Worm (Caenorhabditis elegans): ENCODE measurements around the gene D1086.1.

D1086.1 gene

ce11 chrV:14130226-14130625 lies 31.6 kb downstream of the D1086.1 start:
- TF ChIP-seq F52B5.7 (tag; optimal IDR thresholded peaks at IDR 0.05), result no peak

ce11 chrV:14133002-14133763 lies 34.5 kb downstream of the D1086.1 start:
- TF ChIP-seq hmg-1.2 (GFP tag; IDR thresholded peaks at IDR 0.05) (0 out of 2 replicates have a peak, but pooled peaks have one; percentile 17), Y95B8A.8 (GFP tag; IDR thresholded peaks at IDR 0.05) (no peak), mes-4 (tag; optimal IDR thresholded peaks at IDR 0.05) (no peak), sea-2 (GFP tag; IDR thresholded peaks at IDR 0.05) (no peak), B0035.1 (tag; optimal IDR thresholded peaks at IDR 0.05) (no peak), xnd-1 (tag; optimal IDR thresholded peaks at IDR 0.05) (no peak), nhr-90 (tag; optimal IDR thresholded peaks at IDR 0.05) (no peak), athp-1 (tag; optimal IDR thresholded peaks at IDR 0.05) (no peak), Y67H2A.10 (GFP tag; conservative IDR thresholded peaks at IDR 0.05) (no peak), dpl-1 (GFP tag; optimal IDR thresholded peaks at IDR 0.05) (peak; percentile 4), rpc-1 (optimal IDR thresholded peaks at IDR 0.05) (no peak), rpc-1 (tag; optimal IDR thresholded peaks at IDR 0.05) (no peak), tlf-1 (GFP tag; optimal IDR thresholded peaks at IDR 0.05) (no peak), C06A6.2 (GFP tag; conservative IDR thresholded peaks at IDR 0.05) (no peak), lag-1 (GFP tag; IDR thresholded peaks at IDR 0.05) (no peak), T26A5.8 (tag; optimal IDR thresholded peaks at IDR 0.05) (no peak), nfyb-1 (GFP tag; IDR thresholded peaks at IDR 0.05) (no peak), F57C9.4 (tag; optimal IDR thresholded peaks at IDR 0.05) (no peak), aptf-2 (GFP tag; conservative IDR thresholded peaks at IDR 0.05) (no peak), lin-40 (tag; optimal IDR thresholded peaks at IDR 0.05) (no peak), nfya-1 (tag; optimal IDR thresholded peaks at IDR 0.05; ENCODE audit: borderline replicate concordance, insufficient read depth) (no peak), dpff-1 (tag; optimal IDR thresholded peaks at IDR 0.05) (no peak), lsl-1 (GFP tag; optimal IDR thresholded peaks at IDR 0.05) (peak; percentile 17), him-1 (tag; optimal IDR thresholded peaks at IDR 0.05) (no peak), lin-54 (GFP tag; optimal IDR thresholded peaks at IDR 0.05) (peak; percentile 65)

ce11 chrV:14134757-14135441 lies 36.2 kb downstream of the D1086.1 start:
- TF ChIP-seq ccch-3 (GFP tag; optimal IDR thresholded peaks at IDR 0.05) (no peak), nhr-80 (tag; optimal IDR thresholded peaks at IDR 0.05) (peak; percentile 39), hlh-26 (GFP tag; conservative IDR thresholded peaks at IDR 0.05) (no peak)

DNA sequence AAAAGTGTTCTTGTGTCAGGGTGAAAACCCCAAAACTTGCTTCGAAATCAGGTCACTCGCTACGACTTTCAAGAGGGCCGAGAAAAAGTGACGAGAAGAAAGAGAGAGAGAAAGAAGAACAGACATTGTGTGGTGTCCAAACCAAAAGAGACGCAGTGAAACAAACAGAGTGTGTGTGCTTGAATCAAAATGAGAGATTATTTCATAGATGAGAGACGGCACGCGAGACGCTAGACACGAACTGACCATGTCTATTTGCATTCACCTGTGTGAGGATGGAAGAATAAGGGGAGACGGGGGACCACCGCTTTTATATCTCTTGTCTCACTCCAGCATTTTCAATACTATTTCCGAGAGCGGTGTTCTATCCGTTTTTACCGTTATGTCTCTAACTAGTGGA lies 37.5 kb downstream of the D1086.1 start:
- TF ChIP-seq unc-62 (GFP tag; optimal IDR thresholded peaks at IDR 0.05) (peak; percentile 24), K12H6.12 (tag; optimal IDR thresholded peaks at IDR 0.05) (peak; percentile 22), zfh-2 (GFP tag; conservative IDR thresholded peaks at IDR 0.05) (0 out of 2 replicates have a peak, but pooled peaks have one; percentile 5), hmg-1.2 (GFP tag; IDR thresholded peaks at IDR 0.05) (peak; percentile 89), nhr-27 (tag; optimal IDR thresholded peaks at IDR 0.05) (no peak), cebp-1 (GFP tag; IDR thresholded peaks at IDR 0.05) (no peak), cebp-1 (tag; optimal IDR thresholded peaks at IDR 0.05) (peak; percentile 62), cebp-2 (GFP tag; IDR thresholded peaks at IDR 0.05) (no peak), ztf-22 (GFP tag; optimal IDR thresholded peaks at IDR 0.05) (no peak), sptf-2 (GFP tag; optimal IDR thresholded peaks at IDR 0.05) (no peak), rcor-1 (GFP tag; IDR thresholded peaks at IDR 0.05) (no peak), nfyb-1 (GFP tag; IDR thresholded peaks at IDR 0.05) (peak; percentile 14; the same call in 1 of the 2 replicates), attf-5 (GFP tag; optimal IDR thresholded peaks at IDR 0.05) (peak; percentile 22), hmg-20 (GFP tag; IDR thresholded peaks at IDR 0.05) (no peak), atf-7 (tag; optimal IDR thresholded peaks at IDR 0.05) (peak; percentile 3), sea-2 (GFP tag; IDR thresholded peaks at IDR 0.05) (no peak), snpc-4 (GFP tag; optimal IDR thresholded peaks at IDR 0.05) (no peak), snpc-4 (tag; optimal IDR thresholded peaks at IDR 0.05) (peak in 1 of 4 experiments; percentile 8), hlh-26 (GFP tag; conservative IDR thresholded peaks at IDR 0.05) (no peak), nhr-120 (GFP tag; IDR thresholded peaks at IDR 0.05) (no peak)

All from whole organism, young adult.